Fruit fly (Drosophila melanogaster): ENCODE data around the gene Cdk12.

Gene Cdk12

DNA sequence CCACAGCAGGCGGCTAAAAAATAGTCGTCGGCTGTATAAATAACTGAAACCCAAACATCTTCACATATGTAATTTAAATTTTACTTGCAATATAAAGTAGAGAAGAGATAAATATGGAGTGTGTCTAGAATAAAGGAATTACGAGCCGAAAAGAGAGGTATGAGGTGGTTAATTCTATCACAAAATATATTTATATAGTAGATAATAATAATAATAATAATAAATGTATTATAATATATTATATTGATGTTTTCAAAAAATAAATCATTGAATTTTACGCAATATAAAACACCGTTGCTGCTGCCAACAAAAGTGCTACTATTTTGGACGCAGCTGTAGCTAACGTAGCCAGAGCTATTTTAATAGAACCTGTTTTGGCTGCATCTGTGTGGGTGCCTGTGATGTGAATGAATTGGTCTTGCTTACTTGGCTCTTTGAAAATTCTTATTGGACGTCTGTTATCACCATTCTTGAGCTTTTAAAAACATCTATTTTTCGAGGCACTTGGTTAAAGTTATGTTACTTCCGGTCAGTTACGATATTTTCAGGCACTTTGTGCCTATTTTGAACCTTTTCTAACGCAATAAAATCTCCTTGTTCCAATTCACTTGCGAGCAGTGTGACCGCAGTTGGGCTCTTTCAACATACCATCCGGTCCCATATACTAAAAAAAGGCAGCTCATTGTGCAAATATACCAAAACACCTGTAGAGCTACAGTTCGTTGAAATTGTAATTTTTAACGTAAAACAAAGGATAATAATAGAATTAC is 19.1 kb upstream of the Cdk12 start, which contains the start of gene Hr78 (continued):
- no peak for TF ChIP-seq lov (optimal IDR thresholded peaks at IDR 0.05)
- 0 out of 3 replicates have a peak, but pooled peaks have one; percentile 54 for TF ChIP-seq lov (GFP tag; IDR thresholded peaks at IDR 0.05)
- peak; percentile 52 for TF ChIP-seq CG7987 (GFP tag; optimal IDR thresholded peaks at IDR 0.05)
- peak; percentile 39 for TF ChIP-seq CG10366 (GFP tag; IDR thresholded peaks at IDR 0.05)
- peak; percentile 57 for TF ChIP-seq CG18476 (GFP tag; optimal IDR thresholded peaks at IDR 0.05)
- no peak for TF ChIP-seq vnd (GFP tag; IDR thresholded peaks at IDR 0.05; ENCODE audit: partially characterized antibody)
- peak; percentile 88 for TF ChIP-seq vvl (GFP tag; IDR thresholded peaks at IDR 0.05)
- TF ChIP-seq CG6813 (GFP tag; optimal IDR thresholded peaks at IDR 0.05): peak; percentile 85
- TF ChIP-seq CG9437 (GFP tag; optimal IDR thresholded peaks at IDR 0.05): peak; percentile 91
- peak; percentile 74 for TF ChIP-seq Nf-YC (tag; optimal IDR thresholded peaks at IDR 0.05)
- TF ChIP-seq Ets65A (GFP tag): no peak
- peak; percentile 89 for TF ChIP-seq CG18599 (GFP tag; optimal IDR thresholded peaks at IDR 0.05)
- TF ChIP-seq CG1529 (GFP tag; optimal IDR thresholded peaks at IDR 0.05): peak; percentile 57
- no peak for TF ChIP-seq CG15073 (GFP tag; optimal IDR thresholded peaks at IDR 0.05)
- no peak for TF ChIP-seq Bteb2 (GFP tag; optimal IDR thresholded peaks at IDR 0.05)
- TF ChIP-seq CG1024 (GFP tag; IDR thresholded peaks at IDR 0.05): peak; percentile 38; the same call in 1 of the 2 replicates
- TF ChIP-seq Med (GFP tag): peak; percentile 65
- TF ChIP-seq gcm2 (GFP tag; optimal IDR thresholded peaks at IDR 0.05): no peak
- no peak for TF ChIP-seq bowl (GFP tag; IDR thresholded peaks at IDR 0.05)
- TF ChIP-seq CG3726 (GFP tag; IDR thresholded peaks at IDR 0.05): no peak
- no peak for TF ChIP-seq ab (GFP tag; optimal IDR thresholded peaks at IDR 0.05)
- TF ChIP-seq Sry-δ (GFP tag; optimal IDR thresholded peaks at IDR 0.05): no peak
- TF ChIP-seq CG9727 (GFP tag; optimal IDR thresholded peaks at IDR 0.05): peak; percentile 83
- peak; percentile 85 for TF ChIP-seq Elba2 (GFP tag; optimal IDR thresholded peaks at IDR 0.05)
- TF ChIP-seq gem (tag; optimal IDR thresholded peaks at IDR 0.05): peak; percentile 92
- TF ChIP-seq maf-S (GFP tag; optimal IDR thresholded peaks at IDR 0.05): no peak
- TF ChIP-seq Bdp1 (GFP tag; optimal IDR thresholded peaks at IDR 0.05): no peak
- TF ChIP-seq lbe (GFP tag; optimal IDR thresholded peaks at IDR 0.05): peak; percentile 67
- TF ChIP-seq Six4 (GFP tag; optimal IDR thresholded peaks at IDR 0.05): peak; percentile 74
- no peak for TF ChIP-seq cas (GFP tag; IDR thresholded peaks at IDR 0.05)
- no peak for TF ChIP-seq nerfin-2 (GFP tag; IDR thresholded peaks at IDR 0.05; ENCODE audit: partially characterized antibody)
- TF ChIP-seq CG1792 (GFP tag; optimal IDR thresholded peaks at IDR 0.05): no peak
- TF ChIP-seq gsb-n (tag; optimal IDR thresholded peaks at IDR 0.05): peak; percentile 79
- peak; percentile 2 for TF ChIP-seq HLH54F (GFP tag; optimal IDR thresholded peaks at IDR 0.05)
- TF ChIP-seq CG4854 (GFP tag; optimal IDR thresholded peaks at IDR 0.05): no peak
- peak; percentile 54 for TF ChIP-seq CG3407 (GFP tag; optimal IDR thresholded peaks at IDR 0.05)
- no peak for TF ChIP-seq CkIIα-i1 (GFP tag; IDR thresholded peaks at IDR 0.05)
- no peak for TF ChIP-seq inv (GFP tag; IDR thresholded peaks at IDR 0.05; ENCODE audit: partially characterized antibody)
- no peak for TF ChIP-seq CG6272 (GFP tag; IDR thresholded peaks at IDR 0.05)
- peak; percentile 80 to 81 for TF ChIP-seq bsh (GFP tag; optimal IDR thresholded peaks at IDR 0.05)
- peak; percentile 58; the same call in 1 of the 2 replicates for TF ChIP-seq al (GFP tag; IDR thresholded peaks at IDR 0.05)
- TF ChIP-seq CG13775 (GFP tag; optimal IDR thresholded peaks at IDR 0.05): peak; percentile 82
- TF ChIP-seq CG16779 (GFP tag; IDR thresholded peaks at IDR 0.05): no peak
- TF ChIP-seq dysf (GFP tag; IDR thresholded peaks at IDR 0.05): peak; percentile 80
- TF ChIP-seq run (tag; optimal IDR thresholded peaks at IDR 0.05): peak; percentile 78
- TF ChIP-seq pfk (GFP tag; optimal IDR thresholded peaks at IDR 0.05): no peak
- TF ChIP-seq zen2 (GFP tag; IDR thresholded peaks at IDR 0.05; ENCODE audit: partially characterized antibody): no peak
- peak; percentile 22 for TF ChIP-seq CG7928 (GFP tag; optimal IDR thresholded peaks at IDR 0.05)
- TF ChIP-seq Mes4 (GFP tag; optimal IDR thresholded peaks at IDR 0.05): no peak
- TF ChIP-seq CG11504 (tag; optimal IDR thresholded peaks at IDR 0.05): no peak

All from whole organism, embryonic.